Worm (Caenorhabditis elegans): ENCODE data around the gene F16B4.6.

DNA sequence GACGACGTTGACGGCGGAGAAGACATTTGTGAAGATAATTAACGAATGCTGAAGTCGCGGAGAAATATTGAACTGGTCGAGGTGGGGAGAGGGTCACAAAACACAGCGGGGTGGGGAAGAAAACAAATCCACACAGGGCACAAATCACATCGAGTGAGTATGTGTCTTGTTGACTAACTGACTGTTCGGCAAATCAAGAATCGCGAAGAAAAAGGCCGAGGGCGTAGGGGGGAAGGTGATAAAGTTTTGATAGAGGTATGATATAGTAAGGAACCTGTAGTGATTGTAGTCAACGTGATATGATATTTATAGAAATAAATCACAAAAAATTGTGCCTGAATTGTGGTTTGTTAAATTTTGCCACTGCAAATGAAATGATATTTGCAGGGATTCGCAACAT lies 20.8 kb downstream of the F16B4.6 start, which contains the start of gene nhr-178:
- TF ChIP-seq lin-13 (GFP tag; optimal IDR thresholded peaks at IDR 0.05) (no peak), C34B4.2 (tag; optimal IDR thresholded peaks at IDR 0.05) (no peak)

Data from whole organism, L1 larva.